Worm (Caenorhabditis elegans): ENCODE measurements around the gene nspf-3.

DNA sequence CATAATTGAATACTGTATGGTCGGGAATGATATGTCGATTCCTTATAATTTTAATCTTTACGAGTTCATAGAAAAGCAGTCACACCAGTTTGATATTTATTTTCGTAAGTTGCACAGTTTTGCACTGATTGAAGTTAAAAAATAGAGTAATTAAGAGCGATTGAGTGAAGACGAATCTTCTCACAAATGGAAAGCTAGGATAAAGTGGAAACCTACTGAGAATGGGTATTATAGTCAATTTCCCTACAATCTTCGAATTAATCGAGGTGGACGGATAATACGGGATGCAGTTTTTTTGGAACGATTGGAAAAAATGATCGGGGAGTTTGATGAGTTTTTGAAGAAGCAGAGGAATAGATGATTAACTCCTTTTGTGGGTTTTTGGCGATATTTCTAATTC, 49.0 kb downstream of the nspf-3 start, which contains the start of gene F22E5.23:
- no peak for TF ChIP-seq him-1 (tag; optimal IDR thresholded peaks at IDR 0.05)
- TF ChIP-seq dao-5 (tag; optimal IDR thresholded peaks at IDR 0.05), result no peak

All from whole organism, L4/young adult.